Worm (Caenorhabditis elegans) whole organism, L4/young adult: ENCODE data around the gene clh-6.

Experiments
- W03F9.2 ChIP-seq: fragments of 150-350 bp; optimal IDR thresholded peaks from 2 replicates; lab custom pipeline; 2014; ENCODE audit warnings: missing biosample characterization, missing genetic modification characterization
- him-1 ChIP-seq: sonication (generic microtip); optimal IDR thresholded peaks from 2 replicates; lab custom pipeline; 2016; ENCODE audit warnings: missing genotype, missing genetic modification reagents, missing genetic modification characterization, missing compliant biosample characterization

DNA sequence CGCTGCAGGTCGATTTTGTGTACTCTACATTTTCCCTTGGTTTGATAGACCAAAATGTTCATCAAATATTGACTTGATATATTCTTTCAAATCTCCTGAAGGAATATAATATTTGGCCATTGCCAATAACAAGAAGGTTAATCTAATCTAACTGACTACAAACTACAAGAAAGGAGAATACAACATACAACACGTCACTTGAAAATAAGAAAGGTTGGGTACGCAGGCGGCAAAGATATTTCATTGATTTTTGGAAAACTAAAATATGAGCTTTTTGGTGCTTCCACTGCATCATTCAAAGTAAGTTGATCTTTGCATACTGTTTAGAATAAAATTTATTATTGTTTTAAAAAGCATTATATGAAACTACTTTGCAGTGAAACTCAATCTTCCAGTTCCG, 35.0 kb upstream of the clh-6 start, which contains the start of gene nhr-209:
- TF ChIP-seq him-1 (no peak), W03F9.2 (tag; lab: Kevin White, UChicago) (no peak)
